Worm (Caenorhabditis elegans): Measurements from ENCODE around the gene H01G02.4.

- TF ChIP-seq fos-1 (tag; optimal IDR thresholded peaks at IDR 0.05) (no peak), nfya-1 (tag; optimal IDR thresholded peaks at IDR 0.05; ENCODE audit: insufficient read depth) (no peak), unc-62 (GFP tag; optimal IDR thresholded peaks at IDR 0.05) (no peak)
Measured at ce11 chrIV:11804053-11804452, 1.1 kb upstream of the H01G02.4 start, which contains the start of gene H01G02.1.
